Fruit fly (Drosophila melanogaster) whole organism, embryonic: ENCODE measurements around the gene Tengl1.

ENCODE experiments used
- Bdp1 ChIP-seq: fragments of 200-800 bp; sonication (Bioruptor generic); optimal IDR thresholded peaks from 3 replicates; lab custom pipeline; 2016; ENCODE audit warnings: missing biosample characterization, missing genetic modification characterization
- CG10274 ChIP-seq: fragments of 200-800 bp; sonication (Bioruptor generic); optimal IDR thresholded peaks from 3 replicates; lab custom pipeline; 2017; ENCODE audit warnings: missing biosample characterization, mild to moderate bottlenecking, missing genetic modification characterization
- CG10366 ChIP-seq: fragments of 200-800 bp; sonication (Bioruptor generic); IDR thresholded peaks from 2 replicates; pipeline ENCODE4 v1.3.6; 2022; ENCODE audit warnings: missing biosample characterization, missing genetic modification characterization
- CG10654 ChIP-seq: fragments of 200-800 bp; sonication (Bioruptor generic); optimal IDR thresholded peaks from 2 replicates; lab custom pipeline; 2016; ENCODE audit warnings: missing biosample characterization, missing genetic modification characterization
- CG10979 ChIP-seq: fragments of 200-800 bp; sonication (Bioruptor generic); optimal IDR thresholded peaks from 2 replicates; lab custom pipeline; 2018; ENCODE audit warnings: missing biosample characterization, mild to moderate bottlenecking, missing genetic modification characterization, moderate library complexity
- CG11085 ChIP-seq: fragments of 200-800 bp; sonication (Bioruptor generic); IDR thresholded peaks from 2 replicates; pipeline ENCODE4 v1.3.6; 2022; ENCODE audit warnings: missing biosample characterization, missing genetic modification characterization
- CG11247 ChIP-seq: fragments of 200-800 bp; sonication (Bioruptor generic); IDR thresholded peaks from 2 replicates; pipeline ENCODE4 v1.3.6; 2022; ENCODE audit warnings: missing biosample characterization, missing genetic modification characterization
- CG11456 ChIP-seq: fragments of 200-800 bp; sonication (Bioruptor generic); IDR thresholded peaks from 3 replicates; pipeline ENCODE4 v1.3.6; 2022; ENCODE audit warnings: missing biosample characterization, missing genetic modification characterization
- CG11696 ChIP-seq: fragments of 200-800 bp; sonication (Bioruptor generic); IDR thresholded peaks from 2 replicates; pipeline ENCODE4 v1.3.6; 2022; ENCODE audit warnings: missing biosample characterization, missing genetic modification characterization
- CG11723 ChIP-seq: fragments of 200-800 bp; sonication (Bioruptor generic); optimal IDR thresholded peaks from 2 replicates; lab custom pipeline; 2017; ENCODE audit warnings: missing biosample characterization, mild to moderate bottlenecking, missing genetic modification characterization
- CG12659 ChIP-seq: fragments of 200-800 bp; sonication (Bioruptor generic); optimal IDR thresholded peaks from 3 replicates; lab custom pipeline; 2017; ENCODE audit warnings: mild to moderate bottlenecking, missing biosample characterization, missing genetic modification reagents, missing genetic modification characterization
- CG14050 ChIP-seq: fragments of 200-800 bp; sonication (Bioruptor generic); IDR thresholded peaks from 3 replicates; pipeline ENCODE4 v1.3.6; 2022; ENCODE audit warnings: missing biosample characterization, missing genetic modification characterization
- CG1603 ChIP-seq: fragments of 200-800 bp; sonication (Bioruptor generic); optimal IDR thresholded peaks from 2 replicates; lab custom pipeline; 2019; ENCODE audit warnings: missing biosample characterization, mild to moderate bottlenecking, missing genetic modification characterization, moderate library complexity
- CG17385 ChIP-seq: fragments of 200-800 bp; sonication (Bioruptor generic); optimal IDR thresholded peaks from 3 replicates; lab custom pipeline; 2018; ENCODE audit warnings: missing biosample characterization, mild to moderate bottlenecking, missing genetic modification characterization
- CG18599 ChIP-seq: fragments of 200-800 bp; sonication (Bioruptor generic); optimal IDR thresholded peaks from 3 replicates; lab custom pipeline; 2017; ENCODE audit warnings: missing biosample characterization, missing genetic modification characterization, mild to moderate bottlenecking, moderate library complexity, missing genetic modification reagents
- CG18619 ChIP-seq: fragments of 200-800 bp; sonication (Bioruptor generic); optimal IDR thresholded peaks from 3 replicates; lab custom pipeline; 2017; ENCODE audit warnings: missing biosample characterization, mild to moderate bottlenecking, missing genetic modification characterization
- CG3065 ChIP-seq: fragments of 200-800 bp; sonication (Bioruptor generic); optimal IDR thresholded peaks from 2 replicates; lab custom pipeline; 2016; ENCODE audit warnings: missing biosample characterization, missing genetic modification characterization
- CG32772 ChIP-seq: fragments of 200-800 bp; sonication (Bioruptor generic); IDR thresholded peaks from 2 replicates; pipeline ENCODE4 v1.3.6; 2022; ENCODE audit warnings: missing biosample characterization, missing genetic modification characterization
- CG4730 ChIP-seq: fragments of 200-800 bp; sonication (Bioruptor generic); IDR thresholded peaks from 2 replicates; pipeline ENCODE4 v1.3.6; 2022; ENCODE audit warnings: missing biosample characterization, missing genetic modification characterization
- CG5180 ChIP-seq: fragments of 200-800 bp; sonication (Bioruptor generic); optimal IDR thresholded peaks from 3 replicates; lab custom pipeline; 2017; ENCODE audit warnings: missing biosample characterization, missing genetic modification characterization, mild to moderate bottlenecking, moderate library complexity, missing genetic modification reagents
- CG6654 ChIP-seq: fragments of 200-800 bp; sonication (Bioruptor generic); optimal IDR thresholded peaks from 2 replicates; lab custom pipeline; 2017; ENCODE audit warnings: missing biosample characterization, mild to moderate bottlenecking, missing genetic modification characterization
- CG7928 ChIP-seq: fragments of 200-800 bp; sonication (Bioruptor generic); optimal IDR thresholded peaks from 2 replicates; lab custom pipeline; 2017; ENCODE audit warnings: missing biosample characterization, mild to moderate bottlenecking, missing genetic modification characterization
- Dbx ChIP-seq: fragments of 200-800 bp; sonication (Bioruptor generic); IDR thresholded peaks from 3 replicates; pipeline ENCODE4 v1.3.6; 2022; ENCODE audit warnings: missing biosample characterization, missing genetic modification characterization
- Deaf1 ChIP-seq: fragments of 200-800 bp; optimal IDR thresholded peaks from 3 replicates; lab custom pipeline; 2019; ENCODE audit warnings: missing biosample characterization, mild to moderate bottlenecking, missing genetic modification characterization, moderate library complexity
- Dll ChIP-seq: fragments of 200-800 bp; sonication (Bioruptor generic); IDR thresholded peaks from 4 replicates; pipeline ENCODE4 v1.3.6; 2022; ENCODE audit warnings: missing biosample characterization, missing genetic modification characterization; ENCODE audit not compliant: partially characterized antibody
- ERR ChIP-seq: fragments of 200-800 bp; sonication (Bioruptor generic); optimal IDR thresholded peaks from 2 replicates; lab custom pipeline; 2016; ENCODE audit warnings: missing biosample characterization, missing genetic modification characterization
- HHEX ChIP-seq: fragments of 200-800 bp; sonication (Bioruptor generic); optimal IDR thresholded peaks from 3 replicates; lab custom pipeline; 2017; ENCODE audit warnings: missing biosample characterization, mild to moderate bottlenecking, missing genetic modification characterization, missing genetic modification reagents
- Meics ChIP-seq: fragments of 200-800 bp; sonication (Bioruptor generic); optimal IDR thresholded peaks from 2 replicates; lab custom pipeline; 2017; ENCODE audit warnings: missing biosample characterization, mild to moderate bottlenecking, missing genetic modification characterization
- Neu2 ChIP-seq: fragments of 200-800 bp; sonication (Bioruptor generic); optimal IDR thresholded peaks from 3 replicates; lab custom pipeline; 2016; ENCODE audit warnings: missing biosample characterization, missing genetic modification characterization, borderline replicate concordance
- Oaz ChIP-seq: fragments of 200-800 bp; sonication (Bioruptor generic); IDR thresholded peaks from 2 replicates; pipeline ENCODE4 v1.3.6; 2022; ENCODE audit warnings: missing biosample characterization, missing genetic modification characterization
- PHDP ChIP-seq: fragments of 200-800 bp; sonication (Bioruptor generic); optimal IDR thresholded peaks from 3 replicates; lab custom pipeline; 2018; ENCODE audit warnings: missing biosample characterization, mild to moderate bottlenecking, missing genetic modification characterization, moderate library complexity
- Rfx ChIP-seq: fragments of 200-800 bp; sonication (Bioruptor generic); IDR thresholded peaks from 2 replicates; pipeline ENCODE4 v1.3.6; 2022; ENCODE audit warnings: missing biosample characterization, missing genetic modification characterization
- Side ChIP-seq: fragments of 200-800 bp; sonication (Bioruptor generic); optimal IDR thresholded peaks from 2 replicates; lab custom pipeline; 2016; ENCODE audit warnings: missing biosample characterization, missing genetic modification characterization
- amos ChIP-seq: fragments of 200-800 bp; sonication (Bioruptor generic); IDR thresholded peaks from 2 replicates; pipeline ENCODE4 v1.3.6; 2022; ENCODE audit warnings: missing biosample characterization, missing genetic modification characterization; ENCODE audit not compliant: partially characterized antibody
- ase ChIP-seq: fragments of 200-800 bp; sonication (Bioruptor generic); IDR thresholded peaks from 3 replicates; pipeline ENCODE4 v1.3.6; 2022; ENCODE audit warnings: missing biosample characterization, missing genetic modification characterization
- crol ChIP-seq: fragments of 200-800 bp; sonication (Bioruptor generic); IDR thresholded peaks from 2 replicates; pipeline ENCODE4 v1.3.6; 2022; ENCODE audit warnings: missing biosample characterization, missing genetic modification characterization
- gfzf ChIP-seq: fragments of 200-800 bp; sonication (Bioruptor generic); optimal IDR thresholded peaks from 2 replicates; lab custom pipeline; 2016; ENCODE audit warnings: missing biosample characterization, mild to moderate bottlenecking, missing genetic modification characterization, moderate library complexity
- jumu ChIP-seq: fragments of 200-800 bp; sonication (Bioruptor generic); optimal IDR thresholded peaks from 3 replicates; lab custom pipeline; 2016; ENCODE audit warnings: missing biosample characterization, missing genetic modification characterization
- kah ChIP-seq: fragments of 200-800 bp; sonication (Bioruptor generic); optimal IDR thresholded peaks from 2 replicates; lab custom pipeline; 2018; ENCODE audit warnings: missing biosample characterization, mild to moderate bottlenecking, missing genetic modification characterization
- lov ChIP-seq, 2 experiments: fragments of 200-800 bp in 1 of 2; fragments of >200 bp in 1 of 2; sonication (Bioruptor generic) in 1 of 2; IDR thresholded peaks in 1 of 2; optimal IDR thresholded peaks in 1 of 2; 2 replicates in 1 of 2; 3 replicates in 1 of 2; pipeline versions ENCODE4 v1.3.6 to Lab custom; 2017 to 2022; ENCODE audit warnings: missing biosample characterization in 1 of 2, missing genetic modification characterization in 1 of 2
- pnt ChIP-seq: fragments of 200-800 bp; sonication (Bioruptor generic); optimal IDR thresholded peaks from 3 replicates; lab custom pipeline; 2016; ENCODE audit warnings: missing biosample characterization, missing genetic modification characterization
- seq ChIP-seq: fragments of 200-800 bp; sonication (Bioruptor generic); IDR thresholded peaks from 2 replicates; pipeline ENCODE4 v1.3.6; 2022; ENCODE audit warnings: missing biosample characterization, missing genetic modification characterization
- sna ChIP-seq: fragments of 200-800 bp; sonication (Bioruptor generic); IDR thresholded peaks from 2 replicates; pipeline ENCODE4 v1.3.6; 2022; ENCODE audit warnings: missing biosample characterization, missing genetic modification characterization; ENCODE audit not compliant: partially characterized antibody
- sqz ChIP-seq: fragments of 200-800 bp; sonication (Bioruptor generic); optimal IDR thresholded peaks from 3 replicates; lab custom pipeline; 2018; ENCODE audit warnings: missing biosample characterization, mild to moderate bottlenecking, missing genetic modification characterization
- tll ChIP-seq, 2 experiments: fragments of 200-800 bp in 1 of 2; fragments of >200 bp in 1 of 2; sonication (Bioruptor generic) in 1 of 2; optimal IDR thresholded peaks; 2 replicates each; lab custom pipeline; 2017 to 2019; ENCODE audit warnings: missing biosample characterization in 2 of 2, missing genetic modification characterization in 2 of 2, mild to moderate bottlenecking in 1 of 2, moderate library complexity in 1 of 2
- toy ChIP-seq: fragments of 200-800 bp; sonication (Bioruptor generic); IDR thresholded peaks from 2 replicates; pipeline ENCODE4 v1.3.6; 2022; ENCODE audit warnings: missing biosample characterization, missing genetic modification characterization
- vnd ChIP-seq: fragments of 200-800 bp; sonication (Bioruptor generic); IDR thresholded peaks from 3 replicates; pipeline ENCODE4 v1.3.6; 2022; ENCODE audit warnings: missing biosample characterization, missing genetic modification characterization; ENCODE audit not compliant: partially characterized antibody
- wek ChIP-seq: fragments of 200-800 bp; sonication (Bioruptor generic); optimal IDR thresholded peaks from 3 replicates; lab custom pipeline; 2018; ENCODE audit warnings: missing biosample characterization, mild to moderate bottlenecking, missing genetic modification characterization, moderate library complexity
- zfh2 ChIP-seq: fragments of 200-800 bp; sonication (Bioruptor generic); optimal IDR thresholded peaks from 2 replicates; lab custom pipeline; 2016; ENCODE audit warnings: missing biosample characterization, missing genetic modification characterization

Gene Tengl1

dm6 chr2L:2227316-2227715, 13.1 kb downstream of the Tengl1 start:
- TF ChIP-seq Bdp1 (GFP tag; lab: Kevin White, UChicago) (no peak), PHDP (peak; percentile 51), pnt (GFP tag; lab: Kevin White, UChicago) (peak; percentile 14), CG11696 (peak; percentile 26; the same call in 1 of the 2 replicates), CG6654 (GFP tag; lab: Kevin White, UChicago) (no peak), Oaz (GFP tag; lab: Robert Waterston, UW) (peak; percentile 36; the same call in 1 of the 2 replicates), CG5180 (GFP tag; lab: Kevin White, UChicago) (peak; percentile 41), CG18619 (GFP tag; lab: Kevin White, UChicago) (no peak), CG12659 (GFP tag; lab: Kevin White, UChicago) (peak; percentile 24), Rfx (GFP tag; lab: Robert Waterston, UW) (peak; percentile 54; the same call in 1 of the 2 replicates), lov (optimal IDR thresholded peaks at IDR 0.05; lab: Kevin White, UChicago) (no peak), lov (GFP tag; IDR thresholded peaks at IDR 0.05; lab: Robert Waterston, UW) (peak; percentile 25; the same call in 1 of the 3 replicates), Deaf1 (tag; lab: Kevin White, UChicago) (no peak), CG4730 (GFP tag; lab: Robert Waterston, UW) (no peak), CG10654 (peak; percentile 14), CG10366 (GFP tag; lab: Robert Waterston, UW) (no peak; the same call in 1 of the 2 replicates), sqz (GFP tag; lab: Kevin White, UChicago) (no peak), Meics (GFP tag; lab: Kevin White, UChicago) (peak; percentile 27), CG10274 (GFP tag; lab: Kevin White, UChicago) (no peak), kah (peak; percentile 2), CG1603 (tag; lab: Kevin White, UChicago) (peak; percentile 72), ase (peak; percentile 74; the same call in 2 of the 3 replicates), wek (GFP tag; lab: Kevin White, UChicago) (peak; percentile 40), CG7928 (GFP tag; lab: Kevin White, UChicago) (no peak), CG11247 (GFP tag; lab: Robert Waterston, UW) (peak; percentile 26; the same call in 1 of the 2 replicates), CG11085 (GFP tag; lab: Robert Waterston, UW) (no peak), jumu (GFP tag; lab: Kevin White, UChicago) (peak; percentile 22), CG17385 (GFP tag; lab: Kevin White, UChicago) (no peak), Dll (no peak), ERR (GFP tag; lab: Kevin White, UChicago) (no peak), Dbx (GFP tag; lab: Robert Waterston, UW) (0 out of 3 replicates have a peak, but pooled peaks have one; percentile 10), sna (GFP tag; lab: Robert Waterston, UW) (no peak), amos (GFP tag; lab: Robert Waterston, UW) (no peak), crol (GFP tag; lab: Robert Waterston, UW) (no peak), toy (no peak), CG11456 (peak; percentile 57; the same call in 1 of the 3 replicates), Side (GFP tag; lab: Kevin White, UChicago) (peak; percentile 6), CG3065 (GFP tag; lab: Kevin White, UChicago) (no peak), gfzf (GFP tag; lab: Kevin White, UChicago) (no peak), CG32772 (GFP tag; lab: Robert Waterston, UW) (no peak), CG10979 (peak; percentile 28), zfh2 (GFP tag; lab: Kevin White, UChicago) (peak; percentile 23), seq (GFP tag; lab: Robert Waterston, UW) (0 out of 2 replicates have a peak, but pooled peaks have one; percentile 15), tll (GFP tag; optimal IDR thresholded peaks at IDR 0.05; lab: Kevin White, UChicago) (no peak), CG11723 (GFP tag; lab: Kevin White, UChicago) (peak; percentile 1), Neu2 (GFP tag; lab: Kevin White, UChicago) (no peak), vnd (GFP tag; lab: Robert Waterston, UW) (no peak), CG18599 (GFP tag; lab: Kevin White, UChicago) (no peak), HHEX (peak; percentile 5), CG14050 (peak; percentile 56; the same call in 1 of the 3 replicates)
